Worm (Caenorhabditis elegans) whole organism, late embryonic: ENCODE measurements around the gene C03E10.3.

Experiments
- Y22D7AL.16 ChIP-seq: sonication (generic microtip); optimal IDR thresholded peaks from 2 replicates; lab custom pipeline; 2016; ENCODE audit warnings: missing genetic modification characterization, missing compliant biosample characterization
- ceh-19 ChIP-seq: fragments of 200-800 bp; sonication (Bioruptor generic); optimal IDR thresholded peaks from 2 replicates; lab custom pipeline; 2018; ENCODE audit warnings: mild to moderate bottlenecking, missing genetic modification characterization, missing compliant biosample characterization
- ets-4 ChIP-seq: sonication (generic microtip); optimal IDR thresholded peaks from 2 replicates; lab custom pipeline; 2016; ENCODE audit warnings: missing genetic modification characterization, missing compliant biosample characterization
- fkh-10 ChIP-seq: fragments of 150-350 bp; optimal IDR thresholded peaks from 2 replicates; lab custom pipeline; 2014; ENCODE audit warnings: missing biosample characterization, missing genetic modification reagents, missing genetic modification characterization
- mec-3 ChIP-seq: sonication (generic microtip); optimal IDR thresholded peaks from 2 replicates; lab custom pipeline; 2016; ENCODE audit warnings: borderline replicate concordance, missing genetic modification characterization, missing compliant biosample characterization
- nfya-1 ChIP-seq: sonication (generic microtip); optimal IDR thresholded peaks from 2 replicates; lab custom pipeline; 2017; ENCODE audit warnings: missing genetic modification characterization, mild to moderate bottlenecking, missing compliant biosample characterization, antibody characterized with exemption, moderate library complexity
- pha-4 ChIP-seq: fragments of 150-350 bp; optimal IDR thresholded peaks from 2 replicates; lab custom pipeline; 2018; ENCODE audit warnings: missing biosample characterization, missing genetic modification reagents, missing genetic modification characterization

DNA sequence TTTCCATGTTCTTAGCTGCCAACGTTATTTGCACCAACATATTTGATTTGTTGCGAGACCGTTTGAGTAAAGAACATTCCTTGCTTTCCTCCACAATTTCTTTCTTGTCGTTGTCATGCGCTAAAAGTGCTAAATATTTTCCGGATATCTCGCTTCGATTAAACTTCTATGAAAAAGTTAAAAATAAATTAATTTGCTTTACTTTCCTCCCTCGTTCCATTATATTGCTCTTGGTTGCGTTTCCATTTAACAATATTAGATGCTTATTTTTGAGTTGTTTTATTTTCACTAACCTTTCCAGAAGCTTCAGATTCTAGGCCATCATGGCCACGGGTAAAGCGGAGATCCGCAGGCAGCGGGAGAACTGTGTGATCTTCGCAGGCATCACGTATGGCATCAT, 44.6 kb upstream of the C03E10.3 start, which contains the start of gene pgap-1:
- TF ChIP-seq mec-3 (tag; lab: Kevin White, UChicago): no peak
- TF ChIP-seq pha-4: no peak
- no peak for TF ChIP-seq fkh-10 (GFP tag; lab: Kevin White, UChicago)
- no peak for TF ChIP-seq ceh-19
- TF ChIP-seq ets-4 (tag; lab: Kevin White, UChicago): no peak
- TF ChIP-seq Y22D7AL.16 (tag; lab: Kevin White, UChicago): no peak
- TF ChIP-seq nfya-1 (tag; lab: Kevin White, UChicago): no peak
